Fruit fly (Drosophila melanogaster) whole organism, wandering third instar larva: ENCODE data around the gene CG42758.

Experiments
- Myc ChIP-seq: fragments of >200 bp; optimal IDR thresholded peaks from 2 replicates; lab custom pipeline; 2017
- h ChIP-seq: fragments of 200-800 bp; sonication (Bioruptor generic); optimal IDR thresholded peaks from 3 replicates; lab custom pipeline; 2016; ENCODE audit warnings: missing biosample characterization, mild to moderate bottlenecking, missing genetic modification characterization
- pan ChIP-seq: fragments of >200 bp; optimal IDR thresholded peaks from 2 replicates; lab custom pipeline; 2017
- psq ChIP-seq: fragments of 200-800 bp; sonication (Bioruptor generic); optimal IDR thresholded peaks from 3 replicates; lab custom pipeline; 2017; ENCODE audit warnings: missing biosample characterization, mild to moderate bottlenecking, missing genetic modification characterization, moderate library complexity
- sage ChIP-seq: fragments of 200-800 bp; sonication (Bioruptor generic); optimal IDR thresholded peaks from 2 replicates; lab custom pipeline; 2016; ENCODE audit warnings: missing biosample characterization, mild to moderate bottlenecking, missing genetic modification characterization
- tai ChIP-seq: sonication (Bioruptor generic); optimal IDR thresholded peaks from 2 replicates; lab custom pipeline; 2016; ENCODE audit warnings: missing biosample characterization, missing genetic modification characterization

dm6 chr3L:14609138-14609729 is 42.0 kb downstream of the CG42758 start:
- no peak for TF ChIP-seq sage (GFP tag; lab: Kevin White, UChicago)
- TF ChIP-seq Myc (lab: Kevin White, UChicago): no peak
- TF ChIP-seq pan (lab: Kevin White, UChicago): no peak
- no peak for TF ChIP-seq tai (GFP tag; lab: Kevin White, UChicago)
- no peak for TF ChIP-seq h
- TF ChIP-seq psq: no peak
